Fruit fly (Drosophila melanogaster) whole organism, embryonic: ENCODE measurements around the gene CG11741.
A peak's percentile ranks its signal among the peaks of the same experiment; 100 is the strongest.

ENCODE experiments used
- Aef1 ChIP-seq: fragments of 200-800 bp; sonication (Bioruptor generic); IDR thresholded peaks from 3 replicates; pipeline ENCODE4 v1.3.6; 2022; ENCODE audit warnings: missing biosample characterization, missing genetic modification characterization
- Atf-2 ChIP-seq: fragments of 200-800 bp; sonication (Bioruptor generic); optimal IDR thresholded peaks from 2 replicates; lab custom pipeline; 2016; ENCODE audit warnings: missing biosample characterization, missing genetic modification characterization
- Atf6 ChIP-seq: fragments of 200-800 bp; sonication (Bioruptor generic); IDR thresholded peaks from 2 replicates; pipeline ENCODE4 v1.3.6; 2022; ENCODE audit warnings: missing biosample characterization, missing genetic modification characterization
- Awh ChIP-seq: fragments of 200-800 bp; sonication (Bioruptor generic); IDR thresholded peaks from 2 replicates; pipeline ENCODE4, ENCODE4 v1.3.6; 2022; ENCODE audit warnings: missing biosample characterization, missing genetic modification characterization
- CG10654 ChIP-seq: fragments of 200-800 bp; sonication (Bioruptor generic); optimal IDR thresholded peaks from 2 replicates; lab custom pipeline; 2016; ENCODE audit warnings: missing biosample characterization, missing genetic modification characterization
- CG10959 ChIP-seq: fragments of 200-800 bp; sonication (Bioruptor generic); IDR thresholded peaks from 2 replicates; pipeline ENCODE4 v1.3.6; 2022; ENCODE audit warnings: missing biosample characterization, missing genetic modification characterization
- CG12391 ChIP-seq: fragments of 200-800 bp; sonication (Bioruptor generic); optimal IDR thresholded peaks from 3 replicates; lab custom pipeline; 2018; ENCODE audit warnings: missing biosample characterization, mild to moderate bottlenecking, missing genetic modification characterization, moderate library complexity
- CG12769 ChIP-seq: fragments of 200-800 bp; sonication (Bioruptor generic); optimal IDR thresholded peaks from 2 replicates; lab custom pipeline; 2019; ENCODE audit warnings: missing biosample characterization, mild to moderate bottlenecking, missing genetic modification characterization, moderate library complexity
- CG14050 ChIP-seq: fragments of 200-800 bp; sonication (Bioruptor generic); IDR thresholded peaks from 3 replicates; pipeline ENCODE4 v1.3.6; 2022; ENCODE audit warnings: missing biosample characterization, missing genetic modification characterization
- CG14710 ChIP-seq: fragments of 200-800 bp; sonication (Bioruptor generic); optimal IDR thresholded peaks from 3 replicates; lab custom pipeline; 2019; ENCODE audit warnings: missing biosample characterization, mild to moderate bottlenecking, missing genetic modification characterization, moderate library complexity
- CG15269 ChIP-seq: fragments of 200-800 bp; sonication (Bioruptor generic); optimal IDR thresholded peaks from 2 replicates; lab custom pipeline; 2018; ENCODE audit warnings: missing biosample characterization, mild to moderate bottlenecking, missing genetic modification characterization, moderate library complexity
- CG1647 ChIP-seq: fragments of 200-800 bp; sonication (Bioruptor generic); optimal IDR thresholded peaks from 3 replicates; lab custom pipeline; 2016; ENCODE audit warnings: missing biosample characterization, missing genetic modification characterization
- CG17186 ChIP-seq: fragments of 200-800 bp; sonication (Bioruptor generic); optimal IDR thresholded peaks from 3 replicates; lab custom pipeline; 2017; ENCODE audit warnings: missing biosample characterization, missing genetic modification reagents, missing genetic modification characterization
- CG17385 ChIP-seq: fragments of 200-800 bp; sonication (Bioruptor generic); optimal IDR thresholded peaks from 3 replicates; lab custom pipeline; 2018; ENCODE audit warnings: missing biosample characterization, mild to moderate bottlenecking, missing genetic modification characterization
- CG17568 ChIP-seq: fragments of 200-800 bp; sonication (Bioruptor generic); optimal IDR thresholded peaks from 2 replicates; lab custom pipeline; 2018; ENCODE audit warnings: missing biosample characterization, mild to moderate bottlenecking, missing genetic modification characterization, moderate library complexity
- CG18262 ChIP-seq: fragments of 200-800 bp; optimal IDR thresholded peaks from 3 replicates; lab custom pipeline; 2019; ENCODE audit warnings: missing biosample characterization, mild to moderate bottlenecking, missing genetic modification characterization, moderate library complexity
- CG2199 ChIP-seq: fragments of 200-800 bp; sonication (Bioruptor generic); IDR thresholded peaks from 3 replicates; pipeline ENCODE4 v1.3.6; 2022; ENCODE audit warnings: missing biosample characterization, missing genetic modification characterization
- CG30403 ChIP-seq: fragments of 200-800 bp; sonication (Bioruptor generic); optimal IDR thresholded peaks from 3 replicates; lab custom pipeline; 2016; ENCODE audit warnings: missing biosample characterization, missing genetic modification characterization
- CG33213 ChIP-seq: fragments of 200-800 bp; sonication (Bioruptor generic); optimal IDR thresholded peaks from 3 replicates; lab custom pipeline; 2016; ENCODE audit warnings: missing biosample characterization, missing genetic modification characterization
- CG3838 ChIP-seq: fragments of 200-800 bp; sonication (Bioruptor generic); optimal IDR thresholded peaks from 3 replicates; lab custom pipeline; 2016; ENCODE audit warnings: missing biosample characterization, missing genetic modification characterization
- CG42726 ChIP-seq: fragments of 200-800 bp; sonication (Bioruptor generic); IDR thresholded peaks from 2 replicates; pipeline ENCODE4 v1.3.6; 2022; ENCODE audit warnings: missing biosample characterization, missing genetic modification characterization; ENCODE audit not compliant: partially characterized antibody
- CG4820 ChIP-seq: fragments of 200-800 bp; sonication (Bioruptor generic); optimal IDR thresholded peaks from 3 replicates; lab custom pipeline; 2016; ENCODE audit warnings: missing biosample characterization, missing genetic modification characterization
- CG8281 ChIP-seq: fragments of 200-800 bp; sonication (Bioruptor generic); optimal IDR thresholded peaks from 2 replicates; lab custom pipeline; 2018; ENCODE audit warnings: missing biosample characterization, mild to moderate bottlenecking, missing genetic modification characterization, moderate library complexity
- CTCF ChIP-seq: fragments of 200-800 bp; sonication (Bioruptor generic); optimal IDR thresholded peaks from 2 replicates; lab custom pipeline; 2017; ENCODE audit warnings: missing biosample characterization, mild to moderate bottlenecking, missing genetic modification characterization, moderate library complexity
- Camta ChIP-seq: fragments of 200-800 bp; sonication (Bioruptor generic); optimal IDR thresholded peaks from 2 replicates; lab custom pipeline; 2016; ENCODE audit warnings: missing biosample characterization, missing genetic modification characterization
- Dek ChIP-seq: fragments of 200-800 bp; sonication (Bioruptor generic); optimal IDR thresholded peaks from 3 replicates; lab custom pipeline; 2019; ENCODE audit warnings: missing biosample characterization, mild to moderate bottlenecking, missing genetic modification characterization, moderate library complexity
- Dip3 ChIP-seq: fragments of 200-800 bp; sonication (Bioruptor generic); optimal IDR thresholded peaks from 3 replicates; lab custom pipeline; 2016; ENCODE audit warnings: missing biosample characterization, missing genetic modification characterization
- Fer1 ChIP-seq: fragments of 200-800 bp; sonication (Bioruptor generic); optimal IDR thresholded peaks from 2 replicates; lab custom pipeline; 2017; ENCODE audit warnings: missing biosample characterization, mild to moderate bottlenecking, missing genetic modification characterization
- Fer3 ChIP-seq: fragments of 200-800 bp; sonication (Bioruptor generic); optimal IDR thresholded peaks from 2 replicates; lab custom pipeline; 2018; ENCODE audit warnings: missing biosample characterization, mild to moderate bottlenecking, missing genetic modification characterization, moderate library complexity
- Gug ChIP-seq: fragments of 200-800 bp; sonication (Bioruptor generic); IDR thresholded peaks from 4 replicates; pipeline ENCODE4 v1.3.6; 2022; ENCODE audit warnings: missing biosample characterization, missing genetic modification characterization
- H15 ChIP-seq: fragments of 200-800 bp; sonication (Bioruptor generic); IDR thresholded peaks from 3 replicates; pipeline ENCODE4 v1.3.6; 2022; ENCODE audit warnings: missing biosample characterization, missing genetic modification characterization
- Hr51 ChIP-seq, 2 experiments: fragments of 200-800 bp; sonication (Bioruptor generic); optimal IDR thresholded peaks; 2 replicates in 1 of 2; 3 replicates in 1 of 2; lab custom pipeline; 2016 to 2018; ENCODE audit warnings: missing biosample characterization in 2 of 2, missing genetic modification characterization in 2 of 2, mild to moderate bottlenecking in 1 of 2, moderate library complexity in 1 of 2
- Lim3 ChIP-seq: fragments of 200-800 bp; sonication (Bioruptor generic); IDR thresholded peaks from 2 replicates; pipeline ENCODE4 v1.3.6; 2022; ENCODE audit warnings: missing biosample characterization, missing genetic modification characterization
- NC2α ChIP-seq: fragments of 200-800 bp; sonication (Bioruptor generic); optimal IDR thresholded peaks from 2 replicates; lab custom pipeline; 2016; ENCODE audit warnings: missing biosample characterization, missing genetic modification characterization
- NFAT ChIP-seq: fragments of 200-800 bp; sonication (Bioruptor generic); IDR thresholded peaks from 2 replicates; pipeline ENCODE4 v1.3.6; 2022; ENCODE audit warnings: missing biosample characterization, missing genetic modification characterization
- Scr ChIP-seq: fragments of 200-800 bp; sonication (Bioruptor generic); IDR thresholded peaks from 2 replicates; pipeline ENCODE4 v1.3.6; 2022; ENCODE audit warnings: missing biosample characterization, missing genetic modification characterization; ENCODE audit not compliant: partially characterized antibody
- ash1 ChIP-seq: fragments of 200-800 bp; sonication (Bioruptor generic); optimal IDR thresholded peaks from 2 replicates; lab custom pipeline; 2018; ENCODE audit warnings: missing biosample characterization, mild to moderate bottlenecking, missing genetic modification characterization
- bbx ChIP-seq: fragments of 200-800 bp; sonication (Bioruptor generic); IDR thresholded peaks from 2 replicates; pipeline ENCODE4 v1.3.6; 2022; ENCODE audit warnings: missing biosample characterization, missing genetic modification characterization; ENCODE audit not compliant: partially characterized antibody
- h ChIP-seq: fragments of >200 bp; optimal IDR thresholded peaks from 2 replicates; lab custom pipeline; 2017
- ken ChIP-seq: fragments of 200-800 bp; sonication (Bioruptor generic); IDR thresholded peaks from 3 replicates; pipeline ENCODE4 v1.3.6; 2022; ENCODE audit warnings: missing biosample characterization, missing genetic modification characterization
- nerfin-1 ChIP-seq: fragments of 200-800 bp; sonication (Bioruptor generic); optimal IDR thresholded peaks from 3 replicates; lab custom pipeline; 2019; ENCODE audit warnings: missing biosample characterization, mild to moderate bottlenecking, missing genetic modification characterization, moderate library complexity
- nerfin-2 ChIP-seq: fragments of 200-800 bp; sonication (Bioruptor generic); IDR thresholded peaks from 2 replicates; pipeline ENCODE4 v1.3.6; 2022; ENCODE audit warnings: missing biosample characterization, missing genetic modification characterization; ENCODE audit not compliant: partially characterized antibody
- p53 ChIP-seq: fragments of 200-800 bp; sonication (Bioruptor generic); optimal IDR thresholded peaks from 2 replicates; lab custom pipeline; 2016; ENCODE audit warnings: missing biosample characterization, missing genetic modification characterization
- psq ChIP-seq: fragments of 200-800 bp; sonication (Bioruptor generic); optimal IDR thresholded peaks from 2 replicates; lab custom pipeline; 2017; ENCODE audit warnings: missing biosample characterization, missing genetic modification characterization
- pum ChIP-seq: fragments of 200-800 bp; sonication (Bioruptor generic); optimal IDR thresholded peaks from 2 replicates; lab custom pipeline; 2016; ENCODE audit warnings: missing biosample characterization, missing genetic modification characterization
- repo ChIP-seq: fragments of 200-800 bp; sonication (Bioruptor generic); optimal IDR thresholded peaks from 2 replicates; lab custom pipeline; 2016; ENCODE audit warnings: missing biosample characterization, missing genetic modification characterization
- ro ChIP-seq: fragments of 200-800 bp; sonication (Bioruptor generic); IDR thresholded peaks from 2 replicates; pipeline ENCODE4 v1.3.6; 2022; ENCODE audit warnings: missing biosample characterization, missing genetic modification characterization
- slou ChIP-seq: fragments of 200-800 bp; sonication (Bioruptor generic); optimal IDR thresholded peaks from 3 replicates; lab custom pipeline; 2016; ENCODE audit warnings: missing biosample characterization, missing genetic modification characterization
- sqz ChIP-seq: fragments of 200-800 bp; sonication (Bioruptor generic); optimal IDR thresholded peaks from 3 replicates; lab custom pipeline; 2018; ENCODE audit warnings: missing biosample characterization, mild to moderate bottlenecking, missing genetic modification characterization
- sr ChIP-seq: fragments of 200-800 bp; sonication (Bioruptor generic); IDR thresholded peaks from 3 replicates; pipeline ENCODE4 v1.3.6; 2022; ENCODE audit warnings: missing biosample characterization, missing genetic modification characterization
- tgo ChIP-seq: fragments of 200-800 bp; sonication (Bioruptor generic); IDR thresholded peaks from 3 replicates; pipeline ENCODE4 v1.3.6; 2022; ENCODE audit warnings: missing biosample characterization, missing genetic modification characterization
- twi ChIP-seq: fragments of 200-800 bp; optimal IDR thresholded peaks from 2 replicates; lab custom pipeline; 2019; ENCODE audit warnings: missing biosample characterization, mild to moderate bottlenecking, missing genetic modification characterization, moderate library complexity

Gene CG11741

dm6 chr3R:8482881-8483280, 45.8 kb downstream of the CG11741 start (continued):
- peak; percentile 59 for TF ChIP-seq pum (GFP tag; lab: Kevin White, UChicago)
- peak; percentile 72 for TF ChIP-seq Fer3 (tag; lab: Kevin White, UChicago)
- no peak for TF ChIP-seq ash1 (GFP tag; lab: Kevin White, UChicago)
- TF ChIP-seq psq (GFP tag; lab: Kevin White, UChicago), result no peak
- no peak for TF ChIP-seq bbx (GFP tag; lab: Robert Waterston, UW)
- TF ChIP-seq CG3838 (GFP tag; lab: Kevin White, UChicago), result no peak
- peak; percentile 23; the same call in 1 of the 2 replicates for TF ChIP-seq Lim3 (GFP tag; lab: Robert Waterston, UW)
- peak; percentile 48; the same call in 1 of the 2 replicates for TF ChIP-seq Atf6 (GFP tag; lab: Robert Waterston, UW)
- TF ChIP-seq CG30403 (GFP tag; lab: Kevin White, UChicago), result peak; percentile 65
- peak; percentile 41 for TF ChIP-seq Dek (tag; lab: Kevin White, UChicago)
- TF ChIP-seq Awh, result peak; percentile 60; the same call in 1 of the 2 replicates
- TF ChIP-seq nerfin-2 (GFP tag; lab: Robert Waterston, UW), result no peak
- no peak for TF ChIP-seq Scr
- TF ChIP-seq CG18262, result no peak
- peak; percentile 55 for TF ChIP-seq Camta (GFP tag; lab: Kevin White, UChicago)
- peak; percentile 39 for TF ChIP-seq CG8281 (tag; lab: Kevin White, UChicago)
- TF ChIP-seq tgo, result peak; percentile 74
- TF ChIP-seq CG42726 (GFP tag; lab: Robert Waterston, UW), result no peak
- no peak for TF ChIP-seq h (lab: Kevin White, UChicago)
- TF ChIP-seq slou, result no peak
- peak; percentile 52 for TF ChIP-seq CG1647 (GFP tag; lab: Kevin White, UChicago)
- TF ChIP-seq ro (GFP tag; lab: Robert Waterston, UW), result 0 out of 2 replicates have a peak, but pooled peaks have one; percentile 34
- no peak for TF ChIP-seq sr (GFP tag; lab: Robert Waterston, UW)
- TF ChIP-seq CG10959 (GFP tag; lab: Robert Waterston, UW), result peak; percentile 63; the same call in 1 of the 2 replicates
- no peak for TF ChIP-seq nerfin-1 (tag; lab: Kevin White, UChicago)
- peak; percentile 78 for TF ChIP-seq Gug (GFP tag; lab: Robert Waterston, UW)
- TF ChIP-seq CG10654 (GFP tag; lab: Kevin White, UChicago), result peak; percentile 57
- TF ChIP-seq sqz, result no peak
- TF ChIP-seq CG12391 (tag; lab: Kevin White, UChicago), result peak; percentile 69
- TF ChIP-seq p53 (GFP tag; lab: Kevin White, UChicago), result no peak
- peak; percentile 61 for TF ChIP-seq NFAT (GFP tag; lab: Robert Waterston, UW)
- TF ChIP-seq twi (tag; lab: Kevin White, UChicago), result no peak
- peak; percentile 39 for TF ChIP-seq repo (GFP tag; lab: Kevin White, UChicago)
- TF ChIP-seq NC2α (GFP tag; lab: Kevin White, UChicago), result no peak
- TF ChIP-seq CG17385 (GFP tag; lab: Kevin White, UChicago), result peak; percentile 59
- peak; percentile 73 for TF ChIP-seq CG15269 (tag; lab: Kevin White, UChicago)
- peak; percentile 59; the same call in 2 of the 3 replicates for TF ChIP-seq CG14050
- peak; percentile 49 for TF ChIP-seq Dip3
- peak; percentile 37 to 74 for TF ChIP-seq Hr51 (GFP tag; optimal IDR thresholded peaks at IDR 0.05; lab: Kevin White, UChicago)
- peak; percentile 52 for TF ChIP-seq CG33213
- TF ChIP-seq CG17568 (GFP tag; lab: Kevin White, UChicago), result peak; percentile 4
- peak; percentile 71; the same call in 2 of the 3 replicates for TF ChIP-seq H15 (GFP tag; lab: Robert Waterston, UW)
- peak; percentile 73 for TF ChIP-seq Aef1 (GFP tag; lab: Robert Waterston, UW)
- TF ChIP-seq Fer1 (GFP tag; lab: Kevin White, UChicago), result no peak
- peak; percentile 76 for TF ChIP-seq CG4820 (GFP tag; lab: Kevin White, UChicago)
- TF ChIP-seq CG12769 (tag; lab: Kevin White, UChicago), result peak; percentile 88
- no peak for TF ChIP-seq CTCF
- TF ChIP-seq CG14710 (tag; lab: Kevin White, UChicago), result peak; percentile 54
- TF ChIP-seq ken (GFP tag; lab: Robert Waterston, UW), result peak; percentile 69; the same call in 2 of the 3 replicates
- 0 out of 3 replicates have a peak, but pooled peaks have one; percentile 45 for TF ChIP-seq CG2199 (GFP tag; lab: Robert Waterston, UW)
- TF ChIP-seq Atf-2 (GFP tag; lab: Kevin White, UChicago), result peak; percentile 34
- TF ChIP-seq CG17186, result no peak
